Worm (Caenorhabditis elegans) whole organism, early embryonic: ENCODE measurements around the gene R52.5.

ENCODE experiments used
- aly-1 ChIP-seq: sonication (generic microtip); optimal IDR thresholded peaks from 2 replicates; lab custom pipeline; 2016; ENCODE audit warnings: missing genetic modification characterization, missing compliant biosample characterization
- ama-1 ChIP-seq: fragments of 150-350 bp; optimal IDR thresholded peaks from 2 replicates; lab custom pipeline; 2014
- ceh-13 ChIP-seq: fragments of 200-800 bp; sonication (Bioruptor generic); optimal IDR thresholded peaks from 2 replicates; lab custom pipeline; 2018; ENCODE audit warnings: mild to moderate bottlenecking, missing genetic modification characterization, missing compliant biosample characterization
- ets-7 ChIP-seq: sonication (generic microtip); optimal IDR thresholded peaks from 2 replicates; lab custom pipeline; 2016; ENCODE audit warnings: missing genotype, missing genetic modification characterization, missing compliant biosample characterization
- flt-1 ChIP-seq: fragments of 200-800 bp; sonication (Bioruptor generic); IDR thresholded peaks from 2 replicates; pipeline ENCODE4 v1.3.6; 2022; ENCODE audit warnings: missing genetic modification characterization, missing compliant biosample characterization
- hmg-4 ChIP-seq: fragments of 200-800 bp; sonication (Bioruptor generic); optimal IDR thresholded peaks from 2 replicates; lab custom pipeline; 2018; ENCODE audit warnings: mild to moderate bottlenecking, missing genetic modification characterization, missing compliant biosample characterization
- hnd-1 ChIP-seq: sonication (generic microtip); optimal IDR thresholded peaks from 2 replicates; lab custom pipeline; 2016; ENCODE audit warnings: missing genetic modification characterization, missing compliant biosample characterization
- pes-1 ChIP-seq: fragments of 200-800 bp; sonication (Bioruptor generic); IDR thresholded peaks from 2 replicates; pipeline ENCODE4 v1.3.6; 2022; ENCODE audit warnings: missing genetic modification reagents, missing genetic modification characterization, missing compliant biosample characterization
- scrt-1 ChIP-seq: fragments of 200-800 bp; sonication (Bioruptor generic); IDR thresholded peaks from 2 replicates; pipeline ENCODE4 v1.3.6; 2022; ENCODE audit warnings: missing genetic modification characterization, missing compliant biosample characterization
- sea-1 ChIP-seq: fragments of 200-800 bp; sonication (Bioruptor generic); conservative IDR thresholded peaks from 2 replicates; pipeline ENCODE4 v1.3.6; 2022; ENCODE audit warnings: missing genetic modification characterization, missing compliant biosample characterization
- tbx-11 ChIP-seq: fragments of 200-800 bp; sonication (Bioruptor generic); IDR thresholded peaks from 2 replicates; pipeline ENCODE4 v1.3.6; 2022; ENCODE audit warnings: missing genetic modification characterization, missing compliant biosample characterization
- tbx-37 ChIP-seq: fragments of 200-800 bp; sonication (Bioruptor generic); conservative IDR thresholded peaks from 2 replicates; pipeline ENCODE4 v1.3.6; 2022; ENCODE audit warnings: missing genetic modification reagents, missing genetic modification characterization, missing compliant biosample characterization
- tra-4 ChIP-seq: sonication (generic microtip); optimal IDR thresholded peaks from 2 replicates; lab custom pipeline; 2017; ENCODE audit warnings: missing genetic modification characterization, missing compliant biosample characterization

ce11 chrII:2075513-2075912 lies 34.3 kb downstream of the R52.5 start, which contains the start of gene F07E5.8:
- TF ChIP-seq hmg-4 (GFP tag; lab: Kevin White, UChicago) (no peak), ama-1 (lab: Kevin White, UChicago) (no peak), sea-1 (no peak), tbx-37 (GFP tag; lab: Robert Waterston, UW) (no peak), tbx-11 (GFP tag; lab: Robert Waterston, UW) (no peak), ets-7 (no peak), flt-1 (GFP tag; lab: Robert Waterston, UW) (no peak), hnd-1 (tag; lab: Kevin White, UChicago) (no peak), tra-4 (tag; lab: Kevin White, UChicago) (no peak), aly-1 (tag; lab: Kevin White, UChicago) (no peak), ceh-13 (GFP tag; lab: Kevin White, UChicago) (no peak), pes-1 (GFP tag; lab: Robert Waterston, UW) (no peak), scrt-1 (GFP tag; lab: Robert Waterston, UW) (no peak)
